Fruit fly (Drosophila melanogaster) whole organism, wandering third instar larva: ENCODE data around the gene CG5758.

Experiments used
- Hr78 ChIP-seq: fragments of >200 bp; optimal IDR thresholded peaks from 2 replicates; lab custom pipeline; 2017; ENCODE audit warnings: missing biosample characterization, missing genetic modification characterization
- Hr83 ChIP-seq: fragments of 200-300 bp; sonication (Bioruptor generic); optimal IDR thresholded peaks from 2 replicates; lab custom pipeline; 2016; ENCODE audit warnings: missing biosample characterization, mild to moderate bottlenecking, missing genetic modification characterization, moderate library complexity; ENCODE audit not compliant: poor library complexity, severe bottlenecking
- Myc ChIP-seq: fragments of >200 bp; optimal IDR thresholded peaks from 2 replicates; lab custom pipeline; 2017
- rgr ChIP-seq: fragments of 200-800 bp; sonication (Bioruptor generic); optimal IDR thresholded peaks from 3 replicates; lab custom pipeline; 2016; ENCODE audit warnings: missing biosample characterization, mild to moderate bottlenecking, missing genetic modification characterization

DNA sequence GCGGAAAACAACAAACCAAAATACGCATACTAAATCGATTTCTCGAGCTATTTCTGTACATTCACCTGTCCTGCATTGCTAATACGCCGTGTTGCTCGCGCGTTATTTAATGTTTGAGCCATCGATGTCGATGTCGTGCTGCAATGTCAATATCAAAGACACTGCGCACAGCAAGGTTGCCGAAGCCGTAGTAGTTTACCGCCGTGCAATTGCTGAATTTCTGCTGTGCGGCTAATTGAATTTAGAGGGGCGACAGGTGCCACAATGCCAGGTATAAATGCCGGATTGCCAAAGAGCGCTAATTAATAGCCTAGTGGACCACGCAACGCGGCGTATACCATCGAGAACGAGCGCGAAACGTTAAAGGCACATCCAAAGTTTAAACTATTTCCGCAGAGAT is 41.8 kb upstream of the CG5758 start, which contains the start of gene Arr1:
- TF ChIP-seq rgr (GFP tag; lab: Kevin White, UChicago) (no peak), Myc (no peak), Hr83 (GFP tag; lab: Kevin White, UChicago) (no peak), Hr78 (GFP tag; lab: Kevin White, UChicago) (no peak)
